Worm (Caenorhabditis elegans): ENCODE measurements around the gene str-256.

ce11 chrV:489320-489719, 11.8 kb downstream of the str-256 start, which contains the start of gene nhr-106:
- TF ChIP-seq mdl-1 (tag; optimal IDR thresholded peaks at IDR 0.05) = no peak
- TF ChIP-seq ztf-4 (tag; optimal IDR thresholded peaks at IDR 0.05) = no peak
- no peak for TF ChIP-seq nhr-11 (tag; optimal IDR thresholded peaks at IDR 0.05)
- TF ChIP-seq egl-5 (tag; optimal IDR thresholded peaks at IDR 0.05) = no peak
- no peak for TF ChIP-seq snpc-4 (tag; optimal IDR thresholded peaks at IDR 0.05)
- TF ChIP-seq R02D3.7 (tag; optimal IDR thresholded peaks at IDR 0.05) = no peak
- no peak for TF ChIP-seq skn-1 (tag; optimal IDR thresholded peaks at IDR 0.05)
- TF ChIP-seq lin-39 (tag; optimal IDR thresholded peaks at IDR 0.05) = no peak
- no peak for TF ChIP-seq jun-1 (tag; optimal IDR thresholded peaks at IDR 0.05)
- no peak for TF ChIP-seq nhr-28 (tag; optimal IDR thresholded peaks at IDR 0.05)

Measured in whole organism, L3 larva.